Worm (Caenorhabditis elegans): ENCODE measurements around the gene F09G8.5.

ce11 chrIII:8300860-8301396 lies 46.2 kb downstream of the F09G8.5 start:
- no peak for TF ChIP-seq nhr-12 (tag; optimal IDR thresholded peaks at IDR 0.05)
- TF ChIP-seq C16A3.4 (tag; optimal IDR thresholded peaks at IDR 0.05): no peak
- no peak for TF ChIP-seq hpl-2 (GFP tag; optimal IDR thresholded peaks at IDR 0.05)
- no peak for TF ChIP-seq mdl-1 (tag; optimal IDR thresholded peaks at IDR 0.05)
- no peak for TF ChIP-seq elt-2 (tag; optimal IDR thresholded peaks at IDR 0.05)

All from whole organism, L1 larva.